Worm (Caenorhabditis elegans) whole organism, L3 larva: Measurements from ENCODE around the gene rbbp-5.

ENCODE experiments used
- aly-2 ChIP-seq: fragments of 150-350 bp; optimal IDR thresholded peaks from 2 replicates; lab custom pipeline; 2014; ENCODE audit warnings: missing biosample characterization, missing genetic modification characterization
- elt-1 ChIP-seq: fragments of 150-350 bp; optimal IDR thresholded peaks from 2 replicates; lab custom pipeline; 2014; ENCODE audit warnings: missing biosample characterization, missing genetic modification characterization
- lin-15B ChIP-seq: fragments of 150-350 bp; optimal IDR thresholded peaks from 2 replicates; lab custom pipeline; 2014; ENCODE audit warnings: missing biosample characterization, missing genetic modification characterization
- lin-39 ChIP-seq: fragments of 150-350 bp; optimal IDR thresholded peaks from 2 replicates; lab custom pipeline; 2018; ENCODE audit warnings: missing biosample characterization, missing genetic modification reagents, missing genetic modification characterization
- nfya-1 ChIP-seq: sonication (generic microtip); optimal IDR thresholded peaks from 2 replicates; lab custom pipeline; 2017; ENCODE audit warnings: missing genetic modification characterization, mild to moderate bottlenecking, missing compliant biosample characterization, antibody characterized with exemption, moderate library complexity; ENCODE audit not compliant: insufficient read depth
- nhr-76 ChIP-seq: fragments of 150-350 bp; sonication (generic microtip); optimal IDR thresholded peaks from 5 replicates; lab custom pipeline; 2014; ENCODE audit warnings: missing biosample characterization, missing genetic modification characterization
- unc-62 ChIP-seq: fragments of 150-350 bp; sonication (generic microtip); optimal IDR thresholded peaks from 4 replicates; lab custom pipeline; 2014; ENCODE audit warnings: missing biosample characterization, missing genetic modification reagents, missing genetic modification characterization
- ztf-4 ChIP-seq: fragments of 150-350 bp; optimal IDR thresholded peaks from 2 replicates; lab custom pipeline; 2014; ENCODE audit warnings: missing biosample characterization, missing genetic modification characterization

DNA sequence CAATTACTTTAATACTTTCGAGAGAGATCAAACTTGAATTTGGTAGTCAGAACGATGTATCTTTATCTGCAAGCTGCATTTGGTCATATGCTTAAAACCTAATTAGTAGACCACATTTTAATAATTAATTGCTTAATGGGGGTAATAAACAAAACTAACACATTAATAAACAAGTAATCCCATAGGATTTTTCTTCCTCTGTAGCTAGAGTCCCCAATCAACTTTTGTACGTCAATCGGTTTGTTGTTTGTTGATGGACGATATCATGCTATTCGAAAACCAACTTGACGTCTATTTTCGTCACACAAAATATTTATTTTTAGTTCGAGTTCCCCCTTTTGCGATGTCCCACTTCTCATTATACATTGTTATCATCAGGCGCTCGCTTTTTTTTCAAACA lies 3.8 kb downstream of the rbbp-5 start:
- TF ChIP-seq lin-39 (tag; lab: Kevin White, UChicago) (no peak), lin-15B (tag; lab: Kevin White, UChicago) (no peak), aly-2 (tag; lab: Kevin White, UChicago) (no peak), ztf-4 (tag; lab: Kevin White, UChicago) (no peak), nhr-76 (tag; lab: Kevin White, UChicago) (no peak), elt-1 (tag; lab: Kevin White, UChicago) (no peak), unc-62 (GFP tag; lab: Kevin White, UChicago) (no peak), nfya-1 (tag; lab: Kevin White, UChicago) (no peak)
